Worm (Caenorhabditis elegans) whole organism, L3 larva: ENCODE results near the gene B0310.2.

Experiments
- R02D3.7 ChIP-seq: fragments of 150-350 bp; optimal IDR thresholded peaks from 2 replicates; lab custom pipeline; 2014; ENCODE audit warnings: missing biosample characterization, missing genetic modification characterization
- ZK546.5 ChIP-seq: sonication (generic microtip); optimal IDR thresholded peaks from 2 replicates; lab custom pipeline; 2017; ENCODE audit warnings: missing biosample characterization, missing genetic modification characterization
- aly-2 ChIP-seq: fragments of 150-350 bp; optimal IDR thresholded peaks from 2 replicates; lab custom pipeline; 2014; ENCODE audit warnings: missing biosample characterization, missing genetic modification characterization
- ama-1 ChIP-seq: fragments of 150-350 bp; optimal IDR thresholded peaks from 2 replicates; lab custom pipeline; 2018
- ceh-16 ChIP-seq: sonication (generic microtip); optimal IDR thresholded peaks from 2 replicates; lab custom pipeline; 2017; ENCODE audit warnings: missing biosample characterization, missing genetic modification characterization
- ceh-28 ChIP-seq: fragments of 150-350 bp; optimal IDR thresholded peaks from 2 replicates; lab custom pipeline; 2014; ENCODE audit warnings: missing biosample characterization, missing genetic modification reagents, missing genetic modification characterization
- ceh-82 ChIP-seq: fragments of 150-350 bp; optimal IDR thresholded peaks from 2 replicates; lab custom pipeline; 2014; ENCODE audit warnings: missing biosample characterization, missing genetic modification characterization
- ceh-9 ChIP-seq: sonication (generic microtip); optimal IDR thresholded peaks from 2 replicates; lab custom pipeline; 2018; ENCODE audit warnings: missing biosample characterization, missing genetic modification characterization
- daf-12 ChIP-seq: fragments of 150-350 bp; optimal IDR thresholded peaks from 2 replicates; lab custom pipeline; 2014; ENCODE audit warnings: missing biosample characterization, missing genetic modification reagents, missing genetic modification characterization
- egl-27 ChIP-seq: sonication (generic microtip); optimal IDR thresholded peaks from 4 replicates; lab custom pipeline; 2017; ENCODE audit warnings: missing biosample characterization, missing genetic modification reagents, missing genetic modification characterization
- egl-5 ChIP-seq: fragments of 150-350 bp; optimal IDR thresholded peaks from 2 replicates; lab custom pipeline; 2017; ENCODE audit warnings: missing biosample characterization, missing genetic modification reagents, missing genetic modification characterization, inconsistent platforms
- elt-1 ChIP-seq: fragments of 150-350 bp; optimal IDR thresholded peaks from 2 replicates; lab custom pipeline; 2014; ENCODE audit warnings: missing biosample characterization, missing genetic modification characterization
- elt-2 ChIP-seq: sonication (generic microtip); optimal IDR thresholded peaks from 2 replicates; lab custom pipeline; 2016; ENCODE audit warnings: missing genetic modification reagents, mild to moderate bottlenecking, missing genetic modification characterization, missing compliant biosample characterization
- elt-3 ChIP-seq, 3 experiments: fragments of 150-350 bp in 1 of 3; sonication (generic microtip) in 2 of 3; optimal IDR thresholded peaks; 2 replicates in 2 of 3; 4 replicates in 1 of 3; lab custom pipeline; 2014 to 2017; ENCODE audit warnings: missing biosample characterization in 3 of 3, missing genetic modification characterization in 3 of 3
- eor-1 ChIP-seq, 2 experiments: fragments of 150-350 bp; optimal IDR thresholded peaks; 2 replicates each; lab custom pipeline; 2014 to 2018; ENCODE audit warnings: missing biosample characterization in 2 of 2, missing genetic modification characterization in 2 of 2
- fkh-10 ChIP-seq: sonication (generic microtip); optimal IDR thresholded peaks from 2 replicates; lab custom pipeline; 2017; ENCODE audit warnings: missing biosample characterization, missing genetic modification reagents, missing genetic modification characterization
- fkh-2 ChIP-seq: fragments of 150-350 bp; optimal IDR thresholded peaks from 2 replicates; lab custom pipeline; 2014; ENCODE audit warnings: missing biosample characterization, missing genetic modification reagents, missing genetic modification characterization
- fos-1 ChIP-seq: fragments of 150-350 bp; optimal IDR thresholded peaks from 2 replicates; lab custom pipeline; 2014; ENCODE audit warnings: missing biosample characterization, missing genetic modification characterization
- hmg-11 ChIP-seq: sonication (generic microtip); optimal IDR thresholded peaks from 2 replicates; lab custom pipeline; 2016; ENCODE audit warnings: missing genetic modification characterization, missing compliant biosample characterization
- jun-1 ChIP-seq: fragments of 150-350 bp; optimal IDR thresholded peaks from 2 replicates; lab custom pipeline; 2014; ENCODE audit warnings: missing biosample characterization, missing genetic modification reagents, missing genetic modification characterization
- lin-15B ChIP-seq: fragments of 150-350 bp; optimal IDR thresholded peaks from 2 replicates; lab custom pipeline; 2014; ENCODE audit warnings: missing biosample characterization, missing genetic modification characterization
- lin-39 ChIP-seq: fragments of 150-350 bp; optimal IDR thresholded peaks from 2 replicates; lab custom pipeline; 2018; ENCODE audit warnings: missing biosample characterization, missing genetic modification reagents, missing genetic modification characterization
- lsy-12 ChIP-seq: sonication (generic microtip); optimal IDR thresholded peaks from 2 replicates; lab custom pipeline; 2016; ENCODE audit warnings: mild to moderate bottlenecking, missing genetic modification characterization, missing compliant biosample characterization
- mdl-1 ChIP-seq: fragments of 150-350 bp; optimal IDR thresholded peaks from 2 replicates; lab custom pipeline; 2014; ENCODE audit warnings: missing biosample characterization, missing genetic modification characterization
- mml-1 ChIP-seq: fragments of 150-350 bp; sonication (generic microtip); optimal IDR thresholded peaks from 3 replicates; lab custom pipeline; 2014; ENCODE audit warnings: missing biosample characterization, missing genetic modification characterization
- nfya-1 ChIP-seq: sonication (generic microtip); optimal IDR thresholded peaks from 2 replicates; lab custom pipeline; 2017; ENCODE audit warnings: missing genetic modification characterization, mild to moderate bottlenecking, missing compliant biosample characterization, antibody characterized with exemption, moderate library complexity; ENCODE audit not compliant: insufficient read depth
- nhr-11 ChIP-seq: fragments of 150-350 bp; optimal IDR thresholded peaks from 2 replicates; lab custom pipeline; 2014; ENCODE audit warnings: missing biosample characterization, missing genetic modification characterization
- nhr-12 ChIP-seq: fragments of 150-350 bp; optimal IDR thresholded peaks from 2 replicates; lab custom pipeline; 2014; ENCODE audit warnings: missing biosample characterization, missing genetic modification characterization
- nhr-23 ChIP-seq: fragments of 150-350 bp; optimal IDR thresholded peaks from 2 replicates; lab custom pipeline; 2014; ENCODE audit warnings: missing biosample characterization, missing genetic modification reagents, missing genetic modification characterization
- nhr-237 ChIP-seq: fragments of 150-350 bp; optimal IDR thresholded peaks from 2 replicates; lab custom pipeline; 2014; ENCODE audit warnings: missing biosample characterization, missing genetic modification characterization
- nhr-25 ChIP-seq: sonication (generic microtip); optimal IDR thresholded peaks from 2 replicates; lab custom pipeline; 2017; ENCODE audit warnings: missing biosample characterization, missing genetic modification characterization
- nhr-28 ChIP-seq: fragments of 150-350 bp; optimal IDR thresholded peaks from 2 replicates; lab custom pipeline; 2014; ENCODE audit warnings: missing biosample characterization, missing genetic modification characterization
- nhr-43 ChIP-seq: sonication (generic microtip); optimal IDR thresholded peaks from 2 replicates; lab custom pipeline; 2016; ENCODE audit warnings: mild to moderate bottlenecking, missing genetic modification characterization, missing compliant biosample characterization; ENCODE audit not compliant: poor library complexity, severe bottlenecking
- nhr-67 ChIP-seq: fragments of 150-350 bp; optimal IDR thresholded peaks from 2 replicates; lab custom pipeline; 2014; ENCODE audit warnings: missing biosample characterization, missing genetic modification characterization
- nhr-76 ChIP-seq: fragments of 150-350 bp; sonication (generic microtip); optimal IDR thresholded peaks from 5 replicates; lab custom pipeline; 2014; ENCODE audit warnings: missing biosample characterization, missing genetic modification characterization
- pha-4 ChIP-seq: fragments of 150-350 bp; optimal IDR thresholded peaks from 2 replicates; lab custom pipeline; 2014; ENCODE audit warnings: missing biosample characterization, missing genetic modification reagents, missing genetic modification characterization
- pqm-1 ChIP-seq: fragments of 150-350 bp; optimal IDR thresholded peaks from 2 replicates; lab custom pipeline; 2017; ENCODE audit warnings: missing biosample characterization, missing genetic modification characterization, inconsistent platforms
- sea-2 ChIP-seq: fragments of 150-350 bp; sonication (generic microtip); optimal IDR thresholded peaks from 4 replicates; lab custom pipeline; 2014; ENCODE audit warnings: missing biosample characterization, missing genetic modification reagents, missing genetic modification characterization
- skn-1 ChIP-seq: fragments of 150-350 bp; optimal IDR thresholded peaks from 2 replicates; lab custom pipeline; 2014; ENCODE audit warnings: missing biosample characterization, missing genetic modification characterization
- snpc-4 ChIP-seq: fragments of 150-350 bp; optimal IDR thresholded peaks from 2 replicates; lab custom pipeline; 2014; ENCODE audit warnings: missing biosample characterization, missing genetic modification characterization
- tbx-2 ChIP-seq: sonication (generic microtip); optimal IDR thresholded peaks from 2 replicates; lab custom pipeline; 2016; ENCODE audit warnings: mild to moderate bottlenecking, missing genetic modification characterization, missing compliant biosample characterization
- unc-39 ChIP-seq: sonication (generic microtip); optimal IDR thresholded peaks from 4 replicates; lab custom pipeline; 2017; ENCODE audit warnings: missing biosample characterization, missing genetic modification characterization
- unc-62 ChIP-seq: fragments of 150-350 bp; sonication (generic microtip); optimal IDR thresholded peaks from 4 replicates; lab custom pipeline; 2014; ENCODE audit warnings: missing biosample characterization, missing genetic modification reagents, missing genetic modification characterization
- zag-1 ChIP-seq: fragments of 150-350 bp; optimal IDR thresholded peaks from 2 replicates; lab custom pipeline; 2014; ENCODE audit warnings: missing biosample characterization, missing genetic modification characterization
- ztf-11 ChIP-seq: fragments of 150-350 bp; optimal IDR thresholded peaks from 2 replicates; lab custom pipeline; 2014; ENCODE audit warnings: missing biosample characterization, missing genetic modification characterization
- ztf-4 ChIP-seq: fragments of 150-350 bp; optimal IDR thresholded peaks from 2 replicates; lab custom pipeline; 2014; ENCODE audit warnings: missing biosample characterization, missing genetic modification characterization

B0310.2 gene

DNA sequence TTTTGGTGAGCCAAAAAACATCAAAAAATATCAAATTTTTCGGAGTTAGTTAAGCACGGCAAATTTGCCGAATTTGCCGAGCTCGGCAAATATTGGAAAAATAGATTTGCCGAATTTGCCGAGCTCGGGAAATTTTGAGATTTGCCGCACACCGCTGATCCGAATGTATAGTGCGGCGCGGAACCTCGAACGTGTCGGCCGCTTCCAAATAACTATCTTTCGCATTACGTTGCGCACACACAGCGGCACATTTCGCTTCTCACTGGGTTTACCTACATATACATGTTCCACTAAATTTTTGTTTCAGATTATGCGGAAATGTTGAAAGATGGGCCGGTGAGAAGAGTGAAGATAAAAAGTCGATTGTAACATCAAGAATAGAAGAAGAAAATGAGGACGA, 10.0 kb downstream of the B0310.2 start:
- no peak for TF ChIP-seq ceh-82 (tag; lab: Kevin White, UChicago)
- no peak for TF ChIP-seq eor-1 (tag; optimal IDR thresholded peaks at IDR 0.05; lab: Kevin White, UChicago)
- no peak for TF ChIP-seq pha-4 (tag; lab: Kevin White, UChicago)
- no peak for TF ChIP-seq fos-1
- TF ChIP-seq nhr-23 (tag; lab: Kevin White, UChicago): no peak
- no peak for TF ChIP-seq sea-2 (GFP tag; lab: Kevin White, UChicago)
- no peak for TF ChIP-seq unc-39 (tag; lab: Kevin White, UChicago)
- TF ChIP-seq ztf-4 (tag; lab: Kevin White, UChicago): no peak
- no peak for TF ChIP-seq R02D3.7 (tag; lab: Kevin White, UChicago)
- no peak for TF ChIP-seq zag-1 (tag; lab: Kevin White, UChicago)
- TF ChIP-seq ZK546.5 (tag; lab: Kevin White, UChicago): no peak
- TF ChIP-seq egl-27 (tag; lab: Kevin White, UChicago): no peak
- TF ChIP-seq tbx-2 (tag; lab: Kevin White, UChicago): no peak
- TF ChIP-seq nhr-25 (tag; lab: Kevin White, UChicago): no peak
- no peak for TF ChIP-seq nhr-11 (tag; lab: Kevin White, UChicago)

DNA sequence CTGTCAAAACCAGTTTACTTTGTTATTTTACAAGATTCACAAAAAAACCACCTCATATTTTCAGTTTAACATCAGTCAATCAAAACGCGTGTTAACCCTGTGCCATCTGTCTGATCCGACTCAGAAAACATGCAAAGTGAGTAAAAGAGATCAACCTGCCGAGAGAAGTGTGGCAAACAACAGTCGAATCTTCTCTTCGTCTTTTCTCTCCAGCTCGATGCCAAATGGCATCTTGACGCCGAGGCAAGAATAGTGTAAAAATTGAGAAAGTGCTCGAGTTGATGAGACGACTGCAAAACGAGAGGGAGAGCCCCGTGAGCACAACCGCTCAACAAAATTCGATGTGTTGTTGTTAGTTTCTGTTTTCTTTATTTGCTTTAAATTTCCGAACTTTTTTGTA, 13.8 kb downstream of the B0310.2 start, which contains the start of gene B0310.1:
B0310.1 (plus strand) TSS at position 310 of the 400 bp plus-strand sequence.
- TF ChIP-seq lin-39 (tag; lab: Kevin White, UChicago) (peak; percentile 46), zag-1 (tag; lab: Kevin White, UChicago) (no peak), ceh-28 (tag; lab: Kevin White, UChicago) (no peak), egl-5 (tag; lab: Kevin White, UChicago) (peak; percentile 5), daf-12 (tag; lab: Kevin White, UChicago) (no peak)
- TF ChIP-seq, all 47 proteins: peak for 2

DNA sequence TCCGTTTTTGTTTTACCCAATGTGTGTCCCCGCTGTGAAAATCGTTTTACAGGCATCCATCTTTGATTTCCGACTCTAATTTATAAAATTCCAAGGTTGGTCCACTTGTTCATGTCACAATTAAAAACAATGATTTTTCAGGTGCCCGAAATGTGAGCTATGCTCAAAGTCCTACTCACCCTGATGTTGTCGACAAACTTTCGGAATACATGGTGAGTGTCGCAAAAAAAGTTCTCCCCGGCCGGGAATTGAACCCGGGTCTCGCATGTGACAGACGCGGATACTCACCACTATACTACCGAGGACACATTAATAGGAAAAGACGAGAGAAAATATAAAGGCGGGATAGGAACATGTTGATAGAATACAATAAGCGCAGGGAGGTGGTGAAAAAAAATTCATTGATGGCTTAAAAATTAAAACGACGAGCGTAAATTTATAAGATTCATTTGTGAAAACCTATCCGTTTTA, 17.1 kb downstream of the B0310.2 start, which contains the start of gene egl-17:
egl-17 (plus strand) TSS at position 51 of the 471 bp plus-strand sequence.
- TF ChIP-seq lin-15B: peak; percentile 0
- TF ChIP-seq hmg-11 (tag; lab: Kevin White, UChicago): peak; percentile 92
- peak; percentile 35 for TF ChIP-seq jun-1 (tag; lab: Kevin White, UChicago)
- TF ChIP-seq elt-1 (tag; lab: Kevin White, UChicago): no peak
- no peak for TF ChIP-seq nhr-23 (tag; lab: Kevin White, UChicago)
- TF ChIP-seq nhr-12 (tag; lab: Kevin White, UChicago): no peak
- no peak for TF ChIP-seq aly-2 (tag; lab: Kevin White, UChicago)
- peak; percentile 55 for TF ChIP-seq skn-1
- no peak for TF ChIP-seq mml-1 (tag; lab: Kevin White, UChicago)
- no peak for TF ChIP-seq nhr-67
- peak; percentile 31 for TF ChIP-seq mdl-1
- TF ChIP-seq unc-62 (GFP tag; lab: Kevin White, UChicago): no peak
- TF ChIP-seq pqm-1: no peak
- TF ChIP-seq nhr-237 (tag; lab: Kevin White, UChicago): no peak
- TF ChIP-seq elt-3 (tag; optimal IDR thresholded peaks at IDR 0.05; lab: Kevin White, UChicago): peak in 1 of 3 experiments; percentile 4
- TF ChIP-seq ceh-28 (tag; lab: Kevin White, UChicago): peak; percentile 28
- TF ChIP-seq ceh-9 (tag; lab: Kevin White, UChicago): no peak
- peak; percentile 42 for TF ChIP-seq egl-5 (tag; lab: Kevin White, UChicago)
- no peak for TF ChIP-seq daf-12 (tag; lab: Kevin White, UChicago)
- TF ChIP-seq R02D3.7 (tag; lab: Kevin White, UChicago): no peak
- peak; percentile 37 for TF ChIP-seq lsy-12 (tag; lab: Kevin White, UChicago)
- no peak for TF ChIP-seq ceh-16 (tag; lab: Kevin White, UChicago)
- TF ChIP-seq zag-1 (tag; lab: Kevin White, UChicago): no peak
- no peak for TF ChIP-seq pha-4 (tag; lab: Kevin White, UChicago)
- TF ChIP-seq fkh-10: no peak
- no peak for TF ChIP-seq ztf-4 (tag; lab: Kevin White, UChicago)
- peak in 1 of 2 experiments; percentile 65 for TF ChIP-seq eor-1 (tag; optimal IDR thresholded peaks at IDR 0.05; lab: Kevin White, UChicago)
- no peak for TF ChIP-seq fkh-2
- TF ChIP-seq lin-39 (tag; lab: Kevin White, UChicago): peak; percentile 64
- TF ChIP-seq ZK546.5 (tag; lab: Kevin White, UChicago): no peak
- TF ChIP-seq nhr-76 (tag; lab: Kevin White, UChicago): no peak
- peak; percentile 69 for TF ChIP-seq tbx-2 (tag; lab: Kevin White, UChicago)
- TF ChIP-seq elt-2 (tag; lab: Kevin White, UChicago): peak; percentile 31
- no peak for TF ChIP-seq nhr-25 (tag; lab: Kevin White, UChicago)
- TF ChIP-seq ama-1 (lab: Kevin White, UChicago): no peak
- no peak for TF ChIP-seq sea-2 (GFP tag; lab: Kevin White, UChicago)
- TF ChIP-seq egl-27 (tag; lab: Kevin White, UChicago): peak; percentile 32
- no peak for TF ChIP-seq ztf-11 (tag; lab: Kevin White, UChicago)
- no peak for TF ChIP-seq nhr-28 (tag; lab: Kevin White, UChicago)
- TF ChIP-seq ceh-82 (tag; lab: Kevin White, UChicago): peak; percentile 62
- peak; percentile 34 for TF ChIP-seq nfya-1
- TF ChIP-seq nhr-43 (tag; lab: Kevin White, UChicago): peak; percentile 42
- TF ChIP-seq unc-39 (tag; lab: Kevin White, UChicago): no peak
- TF ChIP-seq snpc-4 (tag; lab: Kevin White, UChicago): no peak
- no peak for TF ChIP-seq fos-1
